In genomic region chr3L:20241987-20242982, dm6 we compare ENCODE assay signal across 1 fruit fly cellular context.
TF ChIP-seq lines count a peak whose summit lies in the region.

No protein-coding gene starts in this region.

TF ChIP-seq in whole organism, embryonic, 481 proteins besides CTCF, POLR2A, EP300 and RAD21 (continued from another document):
- TF ChIP-seq HLH4C (GFP tag; IDR thresholded peaks at IDR 0.05; lab: Robert Waterston, UW; ENCODE audit: partially characterized antibody) = peak; percentile 59; the same call in 1 of the 3 replicates
- peak; percentile 75 for TF ChIP-seq Scr (GFP tag; IDR thresholded peaks at IDR 0.05; lab: Robert Waterston, UW; ENCODE audit: partially characterized antibody)
- TF ChIP-seq CG12155 (GFP tag; optimal IDR thresholded peaks at IDR 0.05; lab: Kevin White, UChicago) = peak; percentile 62
- peak; percentile 75 for TF ChIP-seq CG13424 (tag; optimal IDR thresholded peaks at IDR 0.05; lab: Kevin White, UChicago)
- TF ChIP-seq nom (GFP tag; optimal IDR thresholded peaks at IDR 0.05; lab: Kevin White, UChicago) = no peak
- no peak for TF ChIP-seq da (GFP tag; optimal IDR thresholded peaks at IDR 0.05; lab: Kevin White, UChicago)
- TF ChIP-seq mam (GFP tag; optimal IDR thresholded peaks at IDR 0.05; lab: Kevin White, UChicago) = no peak
- peak; percentile 79 for TF ChIP-seq CoRest (tag; optimal IDR thresholded peaks at IDR 0.05; lab: Kevin White, UChicago)
- no peak for TF ChIP-seq gfzf (GFP tag; optimal IDR thresholded peaks at IDR 0.05; lab: Kevin White, UChicago)
- TF ChIP-seq CG33557 (GFP tag; optimal IDR thresholded peaks at IDR 0.05; lab: Kevin White, UChicago) = peak; percentile 39
- no peak for TF ChIP-seq oc (tag; optimal IDR thresholded peaks at IDR 0.05; lab: Kevin White, UChicago)
- peak; percentile 18 for TF ChIP-seq CG18476 (GFP tag; optimal IDR thresholded peaks at IDR 0.05; lab: Kevin White, UChicago)
- TF ChIP-seq Bgb (GFP tag; IDR thresholded peaks at IDR 0.05; lab: Robert Waterston, UW; ENCODE audit: partially characterized antibody) = peak; percentile 68
- peak; percentile 71 for TF ChIP-seq Xrp1 (GFP tag; IDR thresholded peaks at IDR 0.05; lab: Robert Waterston, UW)
- TF ChIP-seq CG11085 (GFP tag; IDR thresholded peaks at IDR 0.05; lab: Robert Waterston, UW) = peak; percentile 20
- TF ChIP-seq CG8765 (GFP tag; IDR thresholded peaks at IDR 0.05; lab: Robert Waterston, UW) = peak; percentile 47; the same call in 1 of the 2 replicates
- TF ChIP-seq CHES-1-like (GFP tag; optimal IDR thresholded peaks at IDR 0.05; lab: Kevin White, UChicago) = no peak
- peak; percentile 42 for TF ChIP-seq CG6272 (GFP tag; IDR thresholded peaks at IDR 0.05; lab: Robert Waterston, UW)
- peak; percentile 63; the same call in 1 of the 2 replicates for TF ChIP-seq CG6689 (GFP tag; IDR thresholded peaks at IDR 0.05; lab: Robert Waterston, UW)
- peak; percentile 60 for TF ChIP-seq Ssrp (tag; optimal IDR thresholded peaks at IDR 0.05; lab: Kevin White, UChicago)
- TF ChIP-seq lbe (GFP tag; optimal IDR thresholded peaks at IDR 0.05; lab: Kevin White, UChicago) = peak; percentile 37
- peak; percentile 65 for TF ChIP-seq Hr3 (GFP tag; optimal IDR thresholded peaks at IDR 0.05; lab: Kevin White, UChicago)
- no peak for TF ChIP-seq prd (optimal IDR thresholded peaks at IDR 0.05; lab: Kevin White, UChicago)
- peak; percentile 77 for TF ChIP-seq prd (GFP tag; IDR thresholded peaks at IDR 0.05; lab: Robert Waterston, UW)
